Fruit fly (Drosophila melanogaster): ENCODE measurements around the gene CG3703.

The CG3703 gene

dm6 chrX:899407-900050 lies 46.0 kb downstream of the CG3703 start:
- TF ChIP-seq psq (optimal IDR thresholded peaks at IDR 0.05) (no peak), Sin3A (optimal IDR thresholded peaks at IDR 0.05) (no peak), insv (optimal IDR thresholded peaks at IDR 0.05) (no peak), ttk (optimal IDR thresholded peaks at IDR 0.05) (no peak), h (optimal IDR thresholded peaks at IDR 0.05) (no peak), Myc (optimal IDR thresholded peaks at IDR 0.05) (no peak)

dm6 chrX:898367-898766 lies 47.2 kb downstream of the CG3703 start:
- TF ChIP-seq ttk (optimal IDR thresholded peaks at IDR 0.05) (no peak), Myc (optimal IDR thresholded peaks at IDR 0.05) (no peak), Sin3A (optimal IDR thresholded peaks at IDR 0.05) (no peak), h (optimal IDR thresholded peaks at IDR 0.05) (no peak), psq (optimal IDR thresholded peaks at IDR 0.05) (no peak), insv (optimal IDR thresholded peaks at IDR 0.05) (no peak)

dm6 chrX:894182-894581 lies 51.4 kb downstream of the CG3703 start, which contains the start of gene CG11663:
Gene CG11663 (plus strand): TSS chrX:894482.
- TF ChIP-seq insv (optimal IDR thresholded peaks at IDR 0.05) (no peak), psq (optimal IDR thresholded peaks at IDR 0.05) (no peak), h (optimal IDR thresholded peaks at IDR 0.05) (no peak), ttk (optimal IDR thresholded peaks at IDR 0.05) (no peak), Myc (optimal IDR thresholded peaks at IDR 0.05) (no peak), Sin3A (optimal IDR thresholded peaks at IDR 0.05) (no peak)

Measured in Kc167 (cell line).